Worm (Caenorhabditis elegans): ENCODE measurements around the gene rnp-2.

DNA sequence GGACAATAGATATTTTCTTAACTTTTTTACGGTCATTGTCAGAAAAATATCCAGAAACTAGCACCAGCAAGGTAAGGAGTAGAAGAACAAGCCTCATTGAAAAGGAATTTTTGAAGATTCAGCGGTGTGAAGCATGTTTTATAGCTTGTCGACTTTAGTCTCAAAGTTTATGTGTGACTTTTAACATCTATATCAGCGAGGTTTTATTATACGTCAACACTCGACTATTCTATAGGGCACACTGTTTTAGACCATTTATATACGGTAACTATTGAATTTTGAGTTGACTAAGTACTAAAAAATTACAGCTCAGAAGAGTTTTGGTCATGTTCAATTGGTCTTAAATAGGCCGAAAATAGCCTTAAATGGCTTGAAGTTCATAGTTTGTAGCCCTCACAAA lies 30.6 kb upstream of the rnp-2 start, which contains the start of gene F49F1.11:
- TF ChIP-seq sma-3 (GFP tag; optimal IDR thresholded peaks at IDR 0.05) (no peak), nhr-77 (tag; optimal IDR thresholded peaks at IDR 0.05) (no peak), ztf-4 (tag; optimal IDR thresholded peaks at IDR 0.05) (no peak), lin-13 (GFP tag; optimal IDR thresholded peaks at IDR 0.05) (no peak)

Measured in whole organism, L2 larva.